Fruit fly (Drosophila melanogaster) whole organism, embryonic: Measurements from ENCODE around the gene CG7484.

Experiments used
- B-H1 ChIP-seq: fragments of 200-800 bp; sonication (Bioruptor generic); IDR thresholded peaks from 3 replicates; pipeline ENCODE4 v1.3.6; 2022; ENCODE audit warnings: missing biosample characterization, missing genetic modification characterization
- CG10565 ChIP-seq: fragments of 200-800 bp; sonication (Bioruptor generic); optimal IDR thresholded peaks from 3 replicates; lab custom pipeline; 2016; ENCODE audit warnings: missing biosample characterization, mild to moderate bottlenecking, missing genetic modification characterization
- CG11560 ChIP-seq: fragments of 200-800 bp; sonication (Bioruptor generic); IDR thresholded peaks from 3 replicates; pipeline ENCODE4 v1.3.6; 2022; ENCODE audit warnings: missing biosample characterization, missing genetic modification characterization
- CG12155 ChIP-seq: fragments of 200-800 bp; sonication (Bioruptor generic); optimal IDR thresholded peaks from 3 replicates; lab custom pipeline; 2016; ENCODE audit warnings: missing biosample characterization, missing genetic modification characterization
- CG1233 ChIP-seq: fragments of 200-800 bp; sonication (Bioruptor generic); optimal IDR thresholded peaks from 4 replicates; lab custom pipeline; 2018; ENCODE audit warnings: missing biosample characterization, mild to moderate bottlenecking, missing genetic modification characterization
- CG14441 ChIP-seq: fragments of 200-800 bp; sonication (Bioruptor generic); IDR thresholded peaks from 2 replicates; pipeline ENCODE4 v1.3.6; 2022; ENCODE audit warnings: missing biosample characterization, missing genetic modification characterization
- CG1647 ChIP-seq: fragments of 200-800 bp; sonication (Bioruptor generic); optimal IDR thresholded peaks from 3 replicates; lab custom pipeline; 2016; ENCODE audit warnings: missing biosample characterization, missing genetic modification characterization
- CG17361 ChIP-seq: fragments of 200-800 bp; sonication (Bioruptor generic); IDR thresholded peaks from 3 replicates; pipeline ENCODE4 v1.3.6; 2022; ENCODE audit warnings: missing biosample characterization, missing genetic modification characterization
- CG17612 ChIP-seq: fragments of 200-800 bp; sonication (Bioruptor generic); IDR thresholded peaks from 2 replicates; pipeline ENCODE4 v1.3.6; 2022; ENCODE audit warnings: missing biosample characterization, missing genetic modification characterization
- CG17802 ChIP-seq: fragments of 200-800 bp; sonication (Bioruptor generic); optimal IDR thresholded peaks from 2 replicates; lab custom pipeline; 2018; ENCODE audit warnings: missing biosample characterization, mild to moderate bottlenecking, missing genetic modification characterization, moderate library complexity
- CG31224 ChIP-seq: fragments of 200-800 bp; sonication (Bioruptor generic); IDR thresholded peaks from 2 replicates; pipeline ENCODE4 v1.3.6; 2022; ENCODE audit warnings: missing biosample characterization, missing genetic modification characterization
- CG3163 ChIP-seq: fragments of 200-800 bp; sonication (Bioruptor generic); optimal IDR thresholded peaks from 3 replicates; lab custom pipeline; 2016; ENCODE audit warnings: missing biosample characterization, missing genetic modification characterization
- CG33557 ChIP-seq: fragments of 200-800 bp; sonication (Bioruptor generic); optimal IDR thresholded peaks from 2 replicates; lab custom pipeline; 2019; ENCODE audit warnings: missing biosample characterization, mild to moderate bottlenecking, missing genetic modification characterization, moderate library complexity
- CG4282 ChIP-seq: fragments of 200-800 bp; sonication (Bioruptor generic); optimal IDR thresholded peaks from 2 replicates; lab custom pipeline; 2016; ENCODE audit warnings: missing biosample characterization, missing genetic modification characterization
- CG4730 ChIP-seq: fragments of 200-800 bp; sonication (Bioruptor generic); IDR thresholded peaks from 2 replicates; pipeline ENCODE4 v1.3.6; 2022; ENCODE audit warnings: missing biosample characterization, missing genetic modification characterization
- CG6654 ChIP-seq: fragments of 200-800 bp; sonication (Bioruptor generic); optimal IDR thresholded peaks from 2 replicates; lab custom pipeline; 2017; ENCODE audit warnings: missing biosample characterization, mild to moderate bottlenecking, missing genetic modification characterization
- CG7357 ChIP-seq: fragments of 200-800 bp; sonication (Bioruptor generic); IDR thresholded peaks from 3 replicates; pipeline ENCODE4 v1.3.6; 2022; ENCODE audit warnings: missing biosample characterization, missing genetic modification characterization
- CG9876 ChIP-seq: fragments of 200-800 bp; sonication (Bioruptor generic); optimal IDR thresholded peaks from 2 replicates; lab custom pipeline; 2016; ENCODE audit warnings: missing biosample characterization, missing genetic modification characterization
- D ChIP-seq, 2 experiments: fragments of 200-800 bp in 1 of 2; fragments of >200 bp in 1 of 2; sonication (Bioruptor generic) in 1 of 2; optimal IDR thresholded peaks; 2 replicates in 1 of 2; 3 replicates in 1 of 2; lab custom pipeline; 2017; ENCODE audit warnings: mild to moderate bottlenecking in 1 of 2, missing biosample characterization in 1 of 2, missing genetic modification characterization in 1 of 2, missing genetic modification reagents in 1 of 2
- Dll ChIP-seq: fragments of 200-800 bp; sonication (Bioruptor generic); IDR thresholded peaks from 4 replicates; pipeline ENCODE4 v1.3.6; 2022; ENCODE audit warnings: missing biosample characterization, missing genetic modification characterization; ENCODE audit not compliant: partially characterized antibody
- E2f1 ChIP-seq: fragments of 200-800 bp; sonication (Bioruptor generic); IDR thresholded peaks from 2 replicates; pipeline ENCODE4 v1.3.6; 2022; ENCODE audit warnings: missing biosample characterization, missing genetic modification characterization
- Fer2 ChIP-seq: fragments of 200-800 bp; sonication (Bioruptor generic); optimal IDR thresholded peaks from 2 replicates; lab custom pipeline; 2018; ENCODE audit warnings: missing biosample characterization, mild to moderate bottlenecking, missing genetic modification characterization, moderate library complexity
- H15 ChIP-seq: fragments of 200-800 bp; sonication (Bioruptor generic); IDR thresholded peaks from 3 replicates; pipeline ENCODE4 v1.3.6; 2022; ENCODE audit warnings: missing biosample characterization, missing genetic modification characterization
- Kr ChIP-seq: fragments of 200-800 bp; sonication (Bioruptor generic); optimal IDR thresholded peaks from 2 replicates; lab custom pipeline; 2017; ENCODE audit warnings: missing biosample characterization, mild to moderate bottlenecking, missing genetic modification characterization
- MTF-1 ChIP-seq: fragments of 200-800 bp; sonication (Bioruptor generic); optimal IDR thresholded peaks from 2 replicates; lab custom pipeline; 2018; ENCODE audit warnings: missing biosample characterization, mild to moderate bottlenecking, missing genetic modification characterization, borderline replicate concordance
- Ptx1 ChIP-seq: fragments of 200-800 bp; sonication (Bioruptor generic); IDR thresholded peaks from 2 replicates; pipeline ENCODE4 v1.3.6; 2022; ENCODE audit warnings: missing biosample characterization, missing genetic modification characterization
- Sry-δ ChIP-seq: fragments of 200-800 bp; sonication (Bioruptor generic); optimal IDR thresholded peaks from 2 replicates; lab custom pipeline; 2016; ENCODE audit warnings: missing biosample characterization, missing genetic modification characterization
- Xbp1 ChIP-seq: fragments of 200-800 bp; sonication (Bioruptor generic); optimal IDR thresholded peaks from 3 replicates; lab custom pipeline; 2016; ENCODE audit warnings: missing biosample characterization, mild to moderate bottlenecking, missing genetic modification characterization
- Xrp1 ChIP-seq: fragments of 200-800 bp; sonication (Bioruptor generic); IDR thresholded peaks from 2 replicates; pipeline ENCODE4 v1.3.6; 2022; ENCODE audit warnings: missing biosample characterization, missing genetic modification characterization
- ash1 ChIP-seq: fragments of 200-800 bp; sonication (Bioruptor generic); optimal IDR thresholded peaks from 2 replicates; lab custom pipeline; 2018; ENCODE audit warnings: missing biosample characterization, mild to moderate bottlenecking, missing genetic modification characterization
- ato ChIP-seq: fragments of 200-800 bp; sonication (Bioruptor generic); IDR thresholded peaks from 2 replicates; pipeline ENCODE4 v1.3.6; 2022; ENCODE audit warnings: missing biosample characterization, missing genetic modification characterization; ENCODE audit not compliant: partially characterized antibody
- eyg ChIP-seq: fragments of 200-800 bp; sonication (Bioruptor generic); optimal IDR thresholded peaks from 3 replicates; lab custom pipeline; 2016; ENCODE audit warnings: missing biosample characterization, missing genetic modification characterization
- fd96Cb ChIP-seq: fragments of 200-800 bp; sonication (Bioruptor generic); optimal IDR thresholded peaks from 2 replicates; lab custom pipeline; 2018; ENCODE audit warnings: missing biosample characterization, mild to moderate bottlenecking, missing genetic modification characterization, moderate library complexity
- hkb ChIP-seq, 2 experiments: fragments of 200-800 bp in 1 of 2; fragments of >200 bp in 1 of 2; sonication (Bioruptor generic) in 1 of 2; IDR thresholded peaks in 1 of 2; optimal IDR thresholded peaks in 1 of 2; 2 replicates each; pipeline versions ENCODE4 v1.3.6 to Lab custom; 2017 to 2022; ENCODE audit warnings: missing biosample characterization in 1 of 2, missing genetic modification characterization in 1 of 2
- kah ChIP-seq: fragments of 200-800 bp; sonication (Bioruptor generic); optimal IDR thresholded peaks from 2 replicates; lab custom pipeline; 2018; ENCODE audit warnings: missing biosample characterization, mild to moderate bottlenecking, missing genetic modification characterization
- kay ChIP-seq: fragments of 200-800 bp; sonication (Bioruptor generic); optimal IDR thresholded peaks from 2 replicates; lab custom pipeline; 2016; ENCODE audit warnings: missing biosample characterization, missing genetic modification characterization
- lmd ChIP-seq: fragments of 200-800 bp; sonication (Bioruptor generic); IDR thresholded peaks from 2 replicates; pipeline ENCODE4 v1.3.6; 2022; ENCODE audit warnings: missing biosample characterization, missing genetic modification characterization
- mam ChIP-seq: fragments of 200-800 bp; sonication (Bioruptor generic); optimal IDR thresholded peaks from 3 replicates; lab custom pipeline; 2016; ENCODE audit warnings: missing biosample characterization, missing genetic modification characterization
- pan ChIP-seq, 4 experiments: fragments of >200 bp in 3 of 4; fragments of 200-800 bp in 1 of 4; sonication (Bioruptor generic) in 1 of 4; optimal IDR thresholded peaks in 3 of 4; IDR thresholded peaks in 1 of 4; 2 replicates each; pipeline versions ENCODE4 v1.3.6 to Lab custom; 2017 to 2022; ENCODE audit warnings: missing biosample characterization in 2 of 4, missing genetic modification characterization in 2 of 4, mixed read lengths in 1 of 4
- phol ChIP-seq: fragments of 200-800 bp; sonication (Bioruptor generic); optimal IDR thresholded peaks from 3 replicates; lab custom pipeline; 2018; ENCODE audit warnings: missing biosample characterization, mild to moderate bottlenecking, missing genetic modification characterization, moderate library complexity
- pnt ChIP-seq: fragments of 200-800 bp; sonication (Bioruptor generic); optimal IDR thresholded peaks from 3 replicates; lab custom pipeline; 2016; ENCODE audit warnings: missing biosample characterization, missing genetic modification characterization
- prd ChIP-seq, 3 experiments: fragments of >200 bp in 2 of 3; fragments of 200-800 bp in 1 of 3; sonication (Bioruptor generic) in 1 of 3; optimal IDR thresholded peaks in 2 of 3; IDR thresholded peaks in 1 of 3; 2 replicates in 2 of 3; 3 replicates in 1 of 3; pipeline versions ENCODE4 v1.3.6 to Lab custom; 2017 to 2022; ENCODE audit warnings: missing biosample characterization in 1 of 3, missing genetic modification characterization in 1 of 3
- sc ChIP-seq, 3 experiments: fragments of >200 bp in 2 of 3; fragments of 200-800 bp in 1 of 3; sonication (Bioruptor generic) in 1 of 3; optimal IDR thresholded peaks; 2 replicates in 2 of 3; 3 replicates in 1 of 3; lab custom pipeline; 2017; ENCODE audit warnings: mild to moderate bottlenecking in 1 of 3, missing biosample characterization in 1 of 3, missing genetic modification characterization in 1 of 3, missing genetic modification reagents in 1 of 3
- seq ChIP-seq: fragments of 200-800 bp; sonication (Bioruptor generic); IDR thresholded peaks from 2 replicates; pipeline ENCODE4 v1.3.6; 2022; ENCODE audit warnings: missing biosample characterization, missing genetic modification characterization
- sr ChIP-seq: fragments of 200-800 bp; sonication (Bioruptor generic); IDR thresholded peaks from 3 replicates; pipeline ENCODE4 v1.3.6; 2022; ENCODE audit warnings: missing biosample characterization, missing genetic modification characterization
- stwl ChIP-seq: fragments of 200-800 bp; sonication (Bioruptor generic); optimal IDR thresholded peaks from 3 replicates; lab custom pipeline; 2018; ENCODE audit warnings: missing biosample characterization, mild to moderate bottlenecking, missing genetic modification characterization, moderate library complexity
- trh ChIP-seq: fragments of 200-800 bp; sonication (Bioruptor generic); optimal IDR thresholded peaks from 2 replicates; lab custom pipeline; 2016; ENCODE audit warnings: missing biosample characterization, missing genetic modification characterization

Gene CG7484

DNA sequence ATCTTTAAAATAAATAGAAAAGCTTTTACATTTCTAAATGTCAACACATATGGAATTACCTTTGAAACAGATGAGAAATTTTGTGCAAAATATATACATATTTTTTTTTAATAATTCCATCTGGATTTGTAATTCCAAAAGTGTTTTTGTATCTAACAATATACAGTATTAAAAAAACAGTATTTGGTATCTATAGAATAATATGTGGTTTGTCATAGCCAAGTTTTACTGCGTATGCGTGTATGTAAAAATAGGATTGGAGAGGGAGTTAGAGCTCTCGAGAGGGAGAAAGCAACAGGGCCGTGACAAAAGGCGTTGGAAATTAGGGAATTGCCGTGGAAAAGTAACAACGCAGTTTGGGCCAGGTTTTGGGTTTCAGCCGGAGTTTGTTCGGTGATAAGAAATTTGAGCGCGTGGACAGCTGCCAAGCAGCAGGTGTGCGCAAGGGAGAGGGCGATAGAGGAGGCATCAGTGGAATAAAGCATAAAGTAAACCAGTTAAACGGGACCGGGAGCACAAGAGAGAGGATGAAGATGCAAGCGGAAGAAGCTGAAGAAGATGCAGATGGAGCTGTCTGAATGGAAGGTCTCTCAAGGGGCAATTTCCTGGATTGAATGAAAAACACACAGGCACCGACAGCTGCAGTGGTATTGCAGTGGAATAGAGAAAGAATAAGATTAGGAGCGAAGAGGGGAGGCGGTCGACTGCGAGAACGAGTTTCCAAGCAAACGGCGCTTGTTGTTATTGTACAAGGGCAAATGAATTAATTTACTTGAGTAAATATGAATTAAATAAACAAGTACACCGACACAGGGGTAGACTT is 1.3 kb upstream of the CG7484 start (continued):
- no peak for TF ChIP-seq CG3163 (GFP tag; lab: Kevin White, UChicago)
- no peak for TF ChIP-seq D (optimal IDR thresholded peaks at IDR 0.05; lab: Kevin White, UChicago)
- peak; percentile 85 for TF ChIP-seq D (GFP tag; optimal IDR thresholded peaks at IDR 0.05; lab: Kevin White, UChicago)
- TF ChIP-seq CG1647 (GFP tag; lab: Kevin White, UChicago) = peak; percentile 32
- TF ChIP-seq CG33557 (GFP tag; lab: Kevin White, UChicago) = no peak
- peak; percentile 58; the same call in 1 of the 2 replicates for TF ChIP-seq CG17612 (GFP tag; lab: Robert Waterston, UW)
- no peak for TF ChIP-seq CG11560
- peak; percentile 86 for TF ChIP-seq MTF-1
- TF ChIP-seq CG17361 (GFP tag; lab: Robert Waterston, UW) = no peak
- TF ChIP-seq Kr = peak; percentile 71
- TF ChIP-seq phol (tag; lab: Kevin White, UChicago) = peak; percentile 29
- no peak for TF ChIP-seq Dll
- TF ChIP-seq mam = peak; percentile 64
- peak; percentile 2 for TF ChIP-seq CG17802 (tag; lab: Kevin White, UChicago)
- no peak for TF ChIP-seq prd (optimal IDR thresholded peaks at IDR 0.05; lab: Kevin White, UChicago)
- peak; percentile 31; the same call in 2 of the 3 replicates for TF ChIP-seq prd (GFP tag; IDR thresholded peaks at IDR 0.05; lab: Robert Waterston, UW)
- peak; percentile 15 for TF ChIP-seq kay (GFP tag; lab: Kevin White, UChicago)
- TF ChIP-seq lmd (GFP tag; lab: Robert Waterston, UW) = peak; percentile 30; the same call in 1 of the 2 replicates
- TF ChIP-seq Xrp1 (GFP tag; lab: Robert Waterston, UW) = peak; percentile 86
- TF ChIP-seq CG10565 (GFP tag; lab: Kevin White, UChicago) = peak; percentile 1
- TF ChIP-seq pnt (GFP tag; lab: Kevin White, UChicago) = peak; percentile 29
- TF ChIP-seq CG9876 (GFP tag; lab: Kevin White, UChicago) = no peak
- TF ChIP-seq Ptx1 (GFP tag; lab: Robert Waterston, UW) = 0 out of 2 replicates have a peak, but pooled peaks have one; percentile 34
- peak; percentile 22; the same call in 1 of the 2 replicates for TF ChIP-seq CG14441 (GFP tag; lab: Robert Waterston, UW)
- no peak for TF ChIP-seq Sry-δ (GFP tag; lab: Kevin White, UChicago)
- TF ChIP-seq CG7357 (GFP tag; lab: Robert Waterston, UW) = 0 out of 3 replicates have a peak, but pooled peaks have one; percentile 6
- TF ChIP-seq CG4730 (GFP tag; lab: Robert Waterston, UW) = peak; percentile 36; the same call in 1 of the 2 replicates
- TF ChIP-seq sc (optimal IDR thresholded peaks at IDR 0.05; lab: Kevin White, UChicago) = no peak
- peak; percentile 26 for TF ChIP-seq sc (GFP tag; optimal IDR thresholded peaks at IDR 0.05; lab: Kevin White, UChicago)
- TF ChIP-seq sr (GFP tag; lab: Robert Waterston, UW) = peak; percentile 69; the same call in 2 of the 3 replicates
- TF ChIP-seq seq (GFP tag; lab: Robert Waterston, UW) = 0 out of 2 replicates have a peak, but pooled peaks have one; percentile 15
- peak; percentile 52; the same call in 1 of the 3 replicates for TF ChIP-seq B-H1 (GFP tag; lab: Robert Waterston, UW)
- no peak for TF ChIP-seq hkb (optimal IDR thresholded peaks at IDR 0.05; lab: Kevin White, UChicago)
- TF ChIP-seq hkb (GFP tag; IDR thresholded peaks at IDR 0.05; lab: Robert Waterston, UW) = peak; percentile 88
- peak; percentile 71; the same call in 1 of the 2 replicates for TF ChIP-seq E2f1
- TF ChIP-seq CG1233 (GFP tag; lab: Kevin White, UChicago) = peak; percentile 2
- no peak for TF ChIP-seq trh (GFP tag; lab: Kevin White, UChicago)
- peak; percentile 30 for TF ChIP-seq ash1 (GFP tag; lab: Kevin White, UChicago)
- no peak for TF ChIP-seq CG4282 (GFP tag; lab: Kevin White, UChicago)

DNA sequence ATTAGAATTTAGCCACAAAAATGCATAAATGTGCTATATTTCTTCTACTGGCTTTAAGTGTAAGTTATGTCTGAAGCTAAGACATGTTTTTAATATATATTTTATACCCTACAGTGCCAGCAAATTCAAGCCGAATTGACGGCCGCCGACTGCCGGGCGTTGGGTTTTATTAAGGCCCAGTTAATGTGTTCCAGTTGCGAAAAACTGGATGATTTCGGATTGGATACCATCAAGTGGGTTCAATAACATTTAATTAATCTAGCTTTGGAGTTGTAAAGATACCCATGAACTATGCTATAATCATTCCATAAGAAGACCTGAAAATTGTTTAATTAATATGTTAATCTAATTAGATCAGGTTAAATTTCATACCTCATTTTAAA is 242 bp downstream of the CG7484 start:
- no peak for TF ChIP-seq fd96Cb (tag; lab: Kevin White, UChicago)
- no peak for TF ChIP-seq CG12155
- no peak for TF ChIP-seq CG31224 (GFP tag; lab: Robert Waterston, UW)
- no peak for TF ChIP-seq H15 (GFP tag; lab: Robert Waterston, UW)
- no peak for TF ChIP-seq pan (optimal IDR thresholded peaks at IDR 0.05; lab: Kevin White, UChicago)
- no peak for TF ChIP-seq pan (GFP tag; optimal IDR thresholded peaks at IDR 0.05 in 1 of 2, IDR thresholded peaks at IDR 0.05 in 1 of 2)
- no peak for TF ChIP-seq eyg (GFP tag; lab: Kevin White, UChicago)
- TF ChIP-seq CG6654 (GFP tag; lab: Kevin White, UChicago) = no peak
- TF ChIP-seq Fer2 (tag; lab: Kevin White, UChicago) = no peak
- no peak for TF ChIP-seq Xbp1
- TF ChIP-seq kah (GFP tag; lab: Kevin White, UChicago) = no peak
- no peak for TF ChIP-seq ato (GFP tag; lab: Robert Waterston, UW)
- no peak for TF ChIP-seq stwl (tag; lab: Kevin White, UChicago)
